ENCODE assay signal across 2 fruit fly cellular contexts in the genomic region with DNA sequence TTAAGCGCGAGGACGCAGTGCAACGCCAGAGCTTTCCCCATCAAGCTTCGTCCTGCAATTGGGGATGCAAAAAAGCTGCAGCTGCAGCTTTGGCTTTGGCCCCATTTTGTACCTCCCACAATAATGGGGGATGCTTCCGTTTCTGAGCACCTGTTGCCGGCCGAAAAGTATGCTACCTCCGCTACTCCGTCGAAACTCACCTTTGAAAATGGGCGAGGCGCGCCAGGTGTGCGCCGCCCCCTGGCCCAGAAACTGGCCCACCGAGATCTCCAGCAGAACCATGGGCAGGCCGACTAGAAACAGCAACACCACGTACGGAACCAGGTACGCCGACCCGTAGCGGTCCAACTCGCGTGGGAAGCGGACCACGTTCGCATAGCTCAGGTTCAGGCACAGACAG.
A peak's percentile ranks its signal among the peaks of the same experiment; 100 is the strongest.
TF ChIP-seq lines count a peak whose summit lies in the region.

No protein-coding gene starts in this region.

- no peak for TF ChIP-seq CTCF in whole organism, embryonic (GFP tag; optimal IDR thresholded peaks at IDR 0.05; lab: Kevin White, UChicago)

TF ChIP-seq in whole organism, embryonic, 481 proteins besides CTCF, POLR2A, EP300 and RAD21:
- TF ChIP-seq Stat92E (GFP tag; optimal IDR thresholded peaks at IDR 0.05; lab: Kevin White, UChicago) (no peak), sr (GFP tag; IDR thresholded peaks at IDR 0.05; lab: Robert Waterston, UW) (0 out of 3 replicates have a peak, but pooled peaks have one; percentile 9), CG30403 (GFP tag; optimal IDR thresholded peaks at IDR 0.05; lab: Kevin White, UChicago) (no peak), Ets65A (GFP tag; lab: Kevin White, UChicago) (peak; percentile 83), Med (GFP tag; lab: Kevin White, UChicago) (peak; percentile 63), CG6175 (GFP tag; IDR thresholded peaks at IDR 0.05; lab: Robert Waterston, UW) (0 out of 3 replicates have a peak, but pooled peaks have one; percentile 21), Dp (GFP tag; optimal IDR thresholded peaks at IDR 0.05; lab: Kevin White, UChicago) (no peak), crol (GFP tag; IDR thresholded peaks at IDR 0.05; lab: Robert Waterston, UW) (peak; percentile 34; the same call in 1 of the 2 replicates), CG4328 (GFP tag; optimal IDR thresholded peaks at IDR 0.05; lab: Kevin White, UChicago) (no peak), CG11456 (GFP tag; IDR thresholded peaks at IDR 0.05; lab: Robert Waterston, UW) (0 out of 3 replicates have a peak, but pooled peaks have one; percentile 3), Atf-2 (GFP tag; optimal IDR thresholded peaks at IDR 0.05; lab: Kevin White, UChicago) (no peak), knrl (GFP tag; IDR thresholded peaks at IDR 0.05; lab: Robert Waterston, UW; ENCODE audit: partially characterized antibody) (no peak), chinmo (GFP tag; IDR thresholded peaks at IDR 0.05; lab: Robert Waterston, UW; ENCODE audit: partially characterized antibody) (0 out of 4 replicates have a peak, but pooled peaks have one; percentile 25)

TF ChIP-seq in whole organism, pupa, 21 proteins besides CTCF, POLR2A, EP300 and RAD21:
- TF ChIP-seq CG10348 (GFP tag; IDR thresholded peaks at IDR 0.05; lab: Robert Waterston, UW) (no peak), CG12605 (GFP tag; IDR thresholded peaks at IDR 0.05; lab: Robert Waterston, UW) (peak; percentile 77), CG4496 (GFP tag; IDR thresholded peaks at IDR 0.05; lab: Robert Waterston, UW) (0 out of 3 replicates have a peak, but pooled peaks have one; percentile 39)
